Fruit fly (Drosophila melanogaster): ENCODE measurements around the gene Paics.

Paics gene

DNA sequence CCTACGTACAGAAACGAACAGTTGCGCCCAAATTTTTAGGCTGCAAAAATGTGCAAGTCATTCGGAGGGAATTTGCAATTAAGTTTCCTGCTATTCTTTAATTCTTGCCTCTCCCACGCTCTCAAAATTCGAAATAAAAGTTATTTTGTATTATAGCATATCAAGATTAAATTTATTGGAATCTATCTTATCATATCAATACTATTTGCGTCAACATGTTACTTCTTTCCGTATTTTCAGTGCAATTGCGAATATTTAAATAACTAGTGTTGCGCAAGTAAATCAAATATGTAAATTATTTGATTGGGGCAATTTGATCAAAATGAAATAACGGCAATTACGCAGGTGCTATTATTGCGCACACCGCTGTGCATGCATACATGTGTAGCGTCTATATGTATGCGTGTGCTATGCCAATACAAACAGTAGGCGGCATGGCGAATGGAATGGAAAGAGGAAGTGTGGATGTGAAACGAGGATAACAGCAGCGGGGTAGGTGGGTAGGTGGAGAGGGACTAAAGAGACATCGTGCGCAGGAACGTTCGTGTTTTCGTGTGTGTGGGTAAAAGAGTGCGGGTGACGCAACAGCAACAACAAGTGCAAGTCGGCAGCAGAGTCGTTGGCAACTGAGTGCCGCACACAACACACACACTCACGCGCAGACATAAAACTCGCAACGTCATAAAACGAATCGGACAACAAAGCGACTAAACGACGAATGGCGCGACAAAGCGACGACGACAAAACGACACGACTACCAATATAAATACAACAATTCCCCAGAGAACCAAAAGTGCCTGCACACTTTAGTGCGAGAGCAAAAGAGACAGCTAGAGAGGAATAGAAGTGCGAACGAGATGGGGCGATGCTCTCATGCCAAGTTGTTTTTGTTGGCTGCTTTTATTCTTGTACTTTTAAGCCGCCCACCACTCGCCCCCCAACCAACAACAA, 24.7 kb downstream of the Paics start:
- TF ChIP-seq Sin3A (optimal IDR thresholded peaks at IDR 0.05) (no peak), Myc (optimal IDR thresholded peaks at IDR 0.05) (no peak), ttk (optimal IDR thresholded peaks at IDR 0.05) (no peak), insv (optimal IDR thresholded peaks at IDR 0.05) (no peak), psq (optimal IDR thresholded peaks at IDR 0.05) (peak; percentile 93), h (optimal IDR thresholded peaks at IDR 0.05) (no peak)

DNA sequence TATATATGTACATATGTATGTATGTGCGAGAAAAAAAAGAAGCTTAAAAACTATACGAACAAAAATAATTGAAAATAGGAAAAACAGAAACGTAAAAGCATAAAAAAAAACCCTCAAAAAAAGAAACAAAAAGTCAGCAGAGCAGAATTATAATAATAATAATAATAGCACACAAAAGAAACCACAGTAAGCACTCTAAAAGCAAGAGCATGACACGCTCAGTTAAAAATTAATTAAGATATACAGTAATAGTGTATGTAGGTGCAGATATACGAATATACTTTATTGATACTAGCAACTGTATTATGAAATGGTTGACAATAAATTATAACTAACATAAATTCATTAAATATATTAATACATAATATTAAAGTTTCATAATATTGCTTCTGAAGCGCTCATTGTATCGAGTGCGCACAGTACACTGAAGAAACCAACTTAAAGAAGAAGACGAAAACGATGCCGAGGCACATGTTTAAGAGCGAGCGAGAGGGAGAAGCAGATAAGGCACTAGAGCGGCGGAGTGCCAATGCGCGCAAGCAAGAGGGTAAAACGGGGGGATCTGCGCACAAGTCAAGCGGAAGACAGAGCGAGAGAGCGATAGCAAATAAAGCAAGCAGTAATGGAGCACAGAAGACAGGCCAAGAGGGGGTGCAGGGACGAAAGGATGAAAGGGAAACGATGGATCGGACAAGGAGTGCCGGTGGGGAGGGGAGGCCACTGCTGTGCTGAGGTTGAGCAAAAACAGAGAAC, 25.5 kb downstream of the Paics start:
- TF ChIP-seq Sin3A (optimal IDR thresholded peaks at IDR 0.05) (no peak), psq (optimal IDR thresholded peaks at IDR 0.05) (peak; percentile 94)

DNA sequence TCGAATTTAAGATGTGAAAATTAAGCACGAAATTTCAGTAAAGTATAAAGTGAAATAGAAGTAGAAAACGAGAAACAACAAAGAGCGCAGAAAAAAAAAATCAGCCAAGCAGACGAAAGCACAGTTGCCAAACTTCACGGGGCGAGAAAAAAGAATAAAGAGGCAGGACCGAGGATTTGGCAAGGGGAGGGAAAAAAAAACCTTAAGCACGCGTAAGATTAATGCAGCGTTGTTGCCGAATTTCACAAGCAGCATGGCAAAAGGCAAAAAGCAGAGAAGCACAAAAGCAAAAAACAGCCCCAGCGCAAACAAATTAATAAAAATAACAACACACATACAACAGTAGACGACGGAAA, 26.1 kb downstream of the Paics start:
- TF ChIP-seq Sin3A (optimal IDR thresholded peaks at IDR 0.05) (no peak), psq (optimal IDR thresholded peaks at IDR 0.05) (no peak), ttk (optimal IDR thresholded peaks at IDR 0.05) (no peak), h (optimal IDR thresholded peaks at IDR 0.05) (no peak), Myc (optimal IDR thresholded peaks at IDR 0.05) (no peak), insv (optimal IDR thresholded peaks at IDR 0.05) (no peak)

DNA sequence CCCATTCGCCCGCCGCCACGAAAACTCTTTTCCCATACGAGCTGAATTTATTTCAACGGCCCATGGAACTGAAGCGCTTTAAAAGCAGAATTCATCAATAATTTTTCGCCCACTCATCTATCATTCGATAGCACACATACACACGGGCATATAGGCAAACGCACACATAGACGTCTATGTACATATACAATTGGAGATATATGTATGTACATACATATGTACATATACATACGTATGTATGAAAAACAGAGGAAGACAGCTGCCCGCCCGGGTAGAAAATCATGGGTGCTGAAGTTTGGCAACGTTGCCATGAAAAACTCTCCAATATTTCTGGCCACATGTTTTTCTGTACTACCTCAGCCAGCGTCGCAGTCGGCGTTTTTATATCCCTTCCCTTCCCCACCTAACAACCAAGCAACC, 26.6 kb downstream of the Paics start:
- no peak for TF ChIP-seq Sin3A (optimal IDR thresholded peaks at IDR 0.05)
- TF ChIP-seq h (optimal IDR thresholded peaks at IDR 0.05) = no peak
- TF ChIP-seq ttk (optimal IDR thresholded peaks at IDR 0.05) = no peak
- no peak for TF ChIP-seq insv (optimal IDR thresholded peaks at IDR 0.05)
- TF ChIP-seq psq (optimal IDR thresholded peaks at IDR 0.05) = no peak
- no peak for TF ChIP-seq Myc (optimal IDR thresholded peaks at IDR 0.05)

DNA sequence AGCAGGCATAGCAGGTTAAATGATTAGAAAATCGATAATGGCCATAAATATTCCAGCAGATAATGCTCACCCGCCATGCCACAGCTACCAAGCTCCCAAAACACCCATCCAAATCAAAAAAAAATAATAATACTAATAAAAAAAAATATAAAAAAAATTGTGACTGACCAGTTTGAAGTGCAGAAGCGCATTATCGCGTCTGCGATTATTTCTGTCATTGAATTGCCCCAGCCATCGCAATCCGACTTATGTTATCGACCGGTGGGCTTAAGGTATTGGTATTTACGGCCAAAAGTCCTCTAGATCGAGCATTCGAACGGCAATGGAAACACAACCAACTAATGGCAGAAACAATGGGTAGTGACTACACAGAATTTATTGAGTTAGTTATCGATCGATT, 27.9 kb downstream of the Paics start:
- TF ChIP-seq Myc (optimal IDR thresholded peaks at IDR 0.05) = no peak
- TF ChIP-seq Sin3A (optimal IDR thresholded peaks at IDR 0.05) = no peak
- no peak for TF ChIP-seq ttk (optimal IDR thresholded peaks at IDR 0.05)
- TF ChIP-seq insv (optimal IDR thresholded peaks at IDR 0.05) = no peak
- no peak for TF ChIP-seq psq (optimal IDR thresholded peaks at IDR 0.05)
- no peak for TF ChIP-seq h (optimal IDR thresholded peaks at IDR 0.05)

DNA sequence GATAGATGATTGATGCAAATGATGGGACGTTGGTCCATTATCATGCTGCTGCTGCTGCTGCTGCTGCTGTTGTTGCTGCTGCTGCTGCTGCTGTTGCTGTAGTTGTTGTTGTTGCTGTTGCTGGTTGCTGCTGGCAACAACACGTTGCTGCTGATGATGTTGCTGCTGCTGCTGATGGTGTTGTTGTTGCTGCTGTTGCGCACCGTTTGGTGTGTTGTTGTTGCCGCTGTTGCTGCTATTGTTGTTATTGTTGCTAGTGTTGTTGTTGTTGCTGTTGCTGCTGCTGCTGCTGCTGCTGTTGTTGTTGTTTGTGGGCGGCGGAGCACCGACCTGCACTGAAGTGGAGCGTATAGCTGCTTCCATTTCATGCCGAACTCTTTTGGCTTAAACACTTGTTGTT, 29.3 kb downstream of the Paics start:
- TF ChIP-seq psq (optimal IDR thresholded peaks at IDR 0.05) = no peak
- no peak for TF ChIP-seq insv (optimal IDR thresholded peaks at IDR 0.05)
- TF ChIP-seq ttk (optimal IDR thresholded peaks at IDR 0.05) = no peak
- no peak for TF ChIP-seq h (optimal IDR thresholded peaks at IDR 0.05)
- TF ChIP-seq Myc (optimal IDR thresholded peaks at IDR 0.05) = no peak
- no peak for TF ChIP-seq Sin3A (optimal IDR thresholded peaks at IDR 0.05)

DNA sequence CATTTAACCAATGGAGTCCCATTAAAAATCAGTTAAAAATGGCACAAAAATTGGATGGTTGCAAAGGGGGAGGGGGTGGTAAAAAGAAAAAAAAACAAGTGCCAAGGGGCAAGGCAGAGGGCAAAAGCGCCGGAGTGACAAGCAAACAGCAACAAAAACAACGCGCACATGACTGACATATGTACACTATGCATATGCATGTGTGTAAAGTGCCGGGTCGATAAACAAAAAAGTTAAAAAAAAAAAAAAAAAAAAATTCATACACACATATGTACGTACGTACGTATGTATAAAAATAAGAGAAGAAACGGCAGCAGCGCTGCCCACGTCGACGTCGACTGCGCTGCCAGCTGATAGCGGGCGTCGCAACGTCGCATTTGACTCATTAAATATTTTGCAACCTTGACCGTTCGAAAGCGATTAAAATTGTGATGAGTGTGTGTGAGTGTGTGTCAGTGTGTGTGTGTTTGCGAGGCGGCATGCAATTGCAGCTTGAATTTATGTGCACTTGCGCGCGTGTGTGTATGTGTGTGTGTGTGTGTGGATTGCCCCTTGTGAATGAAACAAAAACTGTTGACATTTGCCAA, 32.7 kb downstream of the Paics start:
- TF ChIP-seq ttk (optimal IDR thresholded peaks at IDR 0.05) (no peak), Sin3A (optimal IDR thresholded peaks at IDR 0.05) (no peak)

DNA sequence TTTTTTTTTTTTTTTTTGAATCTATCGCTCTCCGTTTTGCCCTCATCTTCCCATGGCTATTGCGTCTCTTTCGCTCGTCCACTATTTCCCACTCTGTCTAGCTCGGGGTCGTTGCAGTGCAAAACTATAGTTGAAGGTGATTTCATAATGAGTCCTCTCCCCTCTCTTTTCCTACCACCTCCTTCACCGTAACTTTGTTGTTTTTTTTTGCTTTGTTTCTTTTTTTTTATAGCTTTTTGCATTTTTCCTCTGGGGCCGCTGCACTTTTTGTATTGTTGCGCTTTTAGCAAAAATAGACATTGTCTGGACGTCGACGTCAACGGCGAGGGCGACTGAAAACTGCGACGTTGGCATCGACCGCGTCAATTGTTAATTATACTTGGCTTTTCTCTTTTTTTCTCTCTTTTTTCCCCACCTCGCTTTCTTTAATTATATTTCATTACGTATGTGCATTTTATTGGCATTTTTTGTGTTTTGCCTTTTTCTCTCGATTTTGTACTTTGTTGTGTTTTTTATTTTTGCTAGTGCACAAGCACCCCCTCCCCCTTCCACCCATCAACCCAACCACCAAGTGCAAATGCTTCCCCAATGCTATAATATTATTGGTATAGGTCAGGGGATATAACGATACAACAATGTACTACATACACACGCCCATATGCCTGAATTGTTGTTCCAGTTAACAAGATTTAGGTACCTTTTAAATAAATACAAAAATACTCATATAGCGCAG, 35.1 kb downstream of the Paics start:
- TF ChIP-seq h (optimal IDR thresholded peaks at IDR 0.05) (no peak), Sin3A (optimal IDR thresholded peaks at IDR 0.05) (no peak), ttk (optimal IDR thresholded peaks at IDR 0.05) (no peak), Myc (optimal IDR thresholded peaks at IDR 0.05) (no peak), psq (optimal IDR thresholded peaks at IDR 0.05) (no peak), insv (optimal IDR thresholded peaks at IDR 0.05) (no peak)

DNA sequence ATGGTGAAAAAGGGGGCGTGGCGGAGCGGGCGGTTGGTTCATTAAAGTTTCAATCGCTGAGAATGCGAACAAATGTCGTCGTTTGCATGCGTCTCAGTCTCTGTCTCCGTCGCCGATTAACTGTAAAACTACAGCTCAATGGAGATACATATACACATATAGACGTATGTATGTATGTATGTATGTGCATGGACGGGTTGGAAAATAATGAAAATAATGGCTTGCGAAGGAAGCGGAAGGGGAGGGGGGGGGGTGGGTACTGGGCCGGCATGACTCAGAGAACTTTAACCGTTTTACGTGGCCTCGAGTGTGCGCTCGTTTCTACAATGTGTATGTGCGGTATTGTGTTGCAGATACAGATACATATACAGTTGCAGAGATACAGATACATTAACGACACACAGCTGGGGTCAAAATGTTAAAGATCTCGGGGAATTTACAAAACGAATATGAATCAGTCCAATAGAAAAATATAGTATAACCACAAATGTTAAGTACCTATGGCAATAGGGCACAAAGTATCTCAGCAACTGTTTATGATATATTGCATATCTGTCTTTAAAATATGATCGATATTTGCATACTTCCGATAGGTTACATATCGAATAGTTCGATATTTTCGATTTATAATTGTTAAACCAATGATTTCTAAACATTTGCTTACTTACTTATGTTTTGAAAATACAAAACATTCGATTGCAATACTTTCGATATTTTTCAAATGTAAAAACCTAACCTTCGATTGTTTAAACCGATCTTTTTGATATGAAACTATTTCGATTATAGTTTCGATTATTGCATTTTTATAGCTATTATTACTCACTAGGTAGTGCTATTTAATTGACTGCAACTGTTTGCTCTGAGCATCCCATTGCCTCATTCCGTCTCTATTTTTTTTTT, 35.9 kb downstream of the Paics start:
- TF ChIP-seq h (optimal IDR thresholded peaks at IDR 0.05) = no peak
- no peak for TF ChIP-seq psq (optimal IDR thresholded peaks at IDR 0.05)
- TF ChIP-seq Myc (optimal IDR thresholded peaks at IDR 0.05) = no peak
- TF ChIP-seq ttk (optimal IDR thresholded peaks at IDR 0.05) = no peak

DNA sequence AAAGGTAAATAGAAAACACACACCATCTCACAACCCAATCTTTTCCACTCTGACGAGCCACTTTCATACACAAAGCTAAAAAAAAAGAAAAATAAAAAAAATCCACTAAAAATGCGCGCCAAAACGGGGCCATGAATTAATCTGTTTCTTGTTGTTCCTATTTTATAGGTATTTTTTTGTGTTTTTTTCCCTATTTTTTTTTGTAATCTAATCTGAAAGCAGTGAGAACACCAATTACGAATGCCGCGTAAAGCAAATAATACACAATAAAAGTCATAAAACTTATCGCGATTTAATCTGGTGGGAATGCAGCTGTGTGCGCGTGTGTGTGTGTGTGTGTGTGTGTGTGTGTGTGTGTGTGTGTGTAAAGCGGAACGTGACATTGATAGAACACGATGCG, 37.1 kb downstream of the Paics start:
- TF ChIP-seq ttk (optimal IDR thresholded peaks at IDR 0.05) (no peak), psq (optimal IDR thresholded peaks at IDR 0.05) (no peak), h (optimal IDR thresholded peaks at IDR 0.05) (no peak), insv (optimal IDR thresholded peaks at IDR 0.05) (no peak), Myc (optimal IDR thresholded peaks at IDR 0.05) (no peak), Sin3A (optimal IDR thresholded peaks at IDR 0.05) (no peak)

DNA sequence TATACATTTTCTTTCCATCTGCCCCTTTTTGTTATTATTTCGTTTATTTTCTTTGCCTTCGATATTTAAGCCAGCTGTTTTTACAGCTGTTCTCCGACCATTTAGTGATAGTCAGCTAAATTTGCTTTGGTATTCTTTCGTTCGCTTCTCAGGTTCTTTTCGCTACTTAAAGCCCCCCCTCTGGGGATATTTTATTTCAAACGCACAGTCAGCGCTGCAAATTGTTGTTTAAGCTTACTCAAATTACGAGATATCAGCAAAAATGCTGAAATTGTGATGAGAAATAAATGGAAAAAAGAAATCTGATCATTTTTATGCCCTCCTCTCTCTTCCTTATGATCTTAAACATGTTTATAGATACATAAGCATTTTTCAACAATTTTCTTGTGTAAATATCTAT, 38.4 kb downstream of the Paics start:
- no peak for TF ChIP-seq insv (optimal IDR thresholded peaks at IDR 0.05)
- no peak for TF ChIP-seq ttk (optimal IDR thresholded peaks at IDR 0.05)
- TF ChIP-seq Sin3A (optimal IDR thresholded peaks at IDR 0.05) = no peak
- TF ChIP-seq h (optimal IDR thresholded peaks at IDR 0.05) = no peak
- TF ChIP-seq psq (optimal IDR thresholded peaks at IDR 0.05) = no peak
- TF ChIP-seq Myc (optimal IDR thresholded peaks at IDR 0.05) = no peak
